Worm (Caenorhabditis elegans): ENCODE results near the gene ZC239.16.

DNA sequence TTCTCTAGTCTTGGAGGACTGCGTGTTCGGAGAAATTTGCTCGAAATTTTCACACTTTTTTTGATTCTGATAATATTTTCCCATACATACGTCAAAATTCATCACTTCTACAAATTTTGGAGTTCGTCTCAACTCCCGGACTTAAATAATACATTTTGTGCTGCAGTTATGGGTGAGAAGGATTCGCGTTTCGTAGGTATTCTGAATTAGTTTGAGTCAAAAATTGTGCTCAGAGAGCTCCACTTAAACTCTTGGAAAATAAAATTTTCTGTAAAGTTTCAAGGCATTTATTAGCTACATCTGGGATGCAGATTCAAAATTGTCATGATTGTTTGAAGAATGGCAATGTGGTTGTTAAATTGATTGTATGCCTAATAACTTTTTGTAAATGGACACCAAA, 11.2 kb downstream of the ZC239.16 start, which contains the start of gene ZC239.4:
- TF ChIP-seq snpc-4 (tag; optimal IDR thresholded peaks at IDR 0.05) (no peak), mbf-1 (tag; optimal IDR thresholded peaks at IDR 0.05) (no peak), ztf-4 (tag; optimal IDR thresholded peaks at IDR 0.05) (no peak), ceh-82 (tag; optimal IDR thresholded peaks at IDR 0.05) (no peak), mdl-1 (tag; optimal IDR thresholded peaks at IDR 0.05) (no peak)

All from whole organism, L2 larva.